In the genomic region with DNA sequence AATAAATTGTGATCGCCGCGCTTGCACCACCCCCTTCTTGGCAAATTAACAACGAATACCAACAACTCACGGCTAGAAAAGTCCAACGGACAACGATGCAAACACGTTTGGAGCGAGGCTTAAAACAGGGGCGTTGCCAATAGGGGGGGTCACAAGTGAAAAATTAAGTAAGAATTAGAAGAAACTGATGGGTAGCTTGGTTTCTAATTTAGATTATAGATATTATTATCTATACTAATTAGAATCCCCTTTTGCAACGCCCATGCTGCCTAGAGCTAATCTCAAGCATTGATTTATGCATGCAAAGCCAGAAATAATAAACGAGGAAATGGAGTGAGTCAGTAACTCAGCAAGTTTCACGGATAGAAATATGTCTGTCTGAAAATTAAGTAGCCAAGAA, we compare ENCODE assay signal across 3 fruit fly cellular contexts.
A peak's percentile ranks its signal among the peaks of the same experiment; 100 is the strongest.
TF ChIP-seq lines count a peak whose summit lies in the region.

No protein-coding gene starts in this region.

TF ChIP-seq in whole organism, adult, 20 proteins besides CTCF, POLR2A, EP300 and RAD21 (continued from another document):
- TF ChIP-seq ovo (GFP tag; optimal IDR thresholded peaks at IDR 0.05; lab: Kevin White, UChicago): peak; percentile 4
- peak; percentile 4 for TF ChIP-seq Clk (GFP tag; optimal IDR thresholded peaks at IDR 0.05; lab: Kevin White, UChicago)
- peak; percentile 18 for TF ChIP-seq Mnt (GFP tag; optimal IDR thresholded peaks at IDR 0.05; lab: Kevin White, UChicago)

TF ChIP-seq in whole organism, embryonic, 481 proteins besides CTCF, POLR2A, EP300 and RAD21 (continued from another document and continues in another):
- no peak for TF ChIP-seq Bdp1 (GFP tag; optimal IDR thresholded peaks at IDR 0.05; lab: Kevin White, UChicago)
- no peak for TF ChIP-seq crp (GFP tag; optimal IDR thresholded peaks at IDR 0.05; lab: Kevin White, UChicago)
- peak; percentile 83 for TF ChIP-seq CG7372 (GFP tag; IDR thresholded peaks at IDR 0.05; lab: Robert Waterston, UW)
- TF ChIP-seq NFAT (GFP tag; IDR thresholded peaks at IDR 0.05; lab: Robert Waterston, UW): peak; percentile 88; the same call in 1 of the 2 replicates
- no peak for TF ChIP-seq toy (GFP tag; IDR thresholded peaks at IDR 0.05; lab: Robert Waterston, UW)
- peak; percentile 48; the same call in 1 of the 3 replicates for TF ChIP-seq z (GFP tag; IDR thresholded peaks at IDR 0.05; lab: Robert Waterston, UW)
- peak; percentile 66; the same call in 1 of the 3 replicates for TF ChIP-seq ase (GFP tag; IDR thresholded peaks at IDR 0.05; lab: Robert Waterston, UW)
- peak; percentile 70 for TF ChIP-seq CG11085 (GFP tag; IDR thresholded peaks at IDR 0.05; lab: Robert Waterston, UW)
- TF ChIP-seq Eip74EF (GFP tag; optimal IDR thresholded peaks at IDR 0.05; lab: Kevin White, UChicago): peak in 1 of 2 experiments; percentile 53
- peak; percentile 34 for TF ChIP-seq CG1529 (GFP tag; optimal IDR thresholded peaks at IDR 0.05; lab: Kevin White, UChicago)
- peak; percentile 60 for TF ChIP-seq CG10209 (GFP tag; optimal IDR thresholded peaks at IDR 0.05; lab: Kevin White, UChicago)
- no peak for TF ChIP-seq CG18764 (GFP tag; optimal IDR thresholded peaks at IDR 0.05; lab: Kevin White, UChicago)
- TF ChIP-seq CG17912 (GFP tag; optimal IDR thresholded peaks at IDR 0.05; lab: Kevin White, UChicago): no peak
- peak; percentile 9 for TF ChIP-seq CrebB (tag; optimal IDR thresholded peaks at IDR 0.05; lab: Kevin White, UChicago)
- peak; percentile 66 for TF ChIP-seq az2 (GFP tag; optimal IDR thresholded peaks at IDR 0.05; lab: Kevin White, UChicago)
- no peak for TF ChIP-seq CG3995 (GFP tag; optimal IDR thresholded peaks at IDR 0.05; lab: Kevin White, UChicago)
- no peak for TF ChIP-seq tx (GFP tag; optimal IDR thresholded peaks at IDR 0.05; lab: Kevin White, UChicago)
- no peak for TF ChIP-seq CG2202 (tag; optimal IDR thresholded peaks at IDR 0.05; lab: Kevin White, UChicago)
- TF ChIP-seq dan (GFP tag; IDR thresholded peaks at IDR 0.05; lab: Robert Waterston, UW): no peak
- peak; percentile 77 for TF ChIP-seq CoRest (tag; optimal IDR thresholded peaks at IDR 0.05; lab: Kevin White, UChicago)
- TF ChIP-seq dmrt99B (tag; optimal IDR thresholded peaks at IDR 0.05; lab: Kevin White, UChicago): peak; percentile 78
- no peak for TF ChIP-seq Kr (GFP tag; optimal IDR thresholded peaks at IDR 0.05; lab: Kevin White, UChicago)
- TF ChIP-seq CG18476 (GFP tag; optimal IDR thresholded peaks at IDR 0.05; lab: Kevin White, UChicago): peak; percentile 49
- 0 out of 2 replicates have a peak, but pooled peaks have one; percentile 45 for TF ChIP-seq sim (GFP tag; IDR thresholded peaks at IDR 0.05; lab: Robert Waterston, UW)
- TF ChIP-seq Dad (GFP tag; optimal IDR thresholded peaks at IDR 0.05; lab: Kevin White, UChicago): peak; percentile 55
- peak; percentile 49 for TF ChIP-seq CG8388 (GFP tag; optimal IDR thresholded peaks at IDR 0.05; lab: Kevin White, UChicago)
- peak; percentile 75 for TF ChIP-seq HHEX (GFP tag; optimal IDR thresholded peaks at IDR 0.05; lab: Kevin White, UChicago)
- TF ChIP-seq oc (tag; optimal IDR thresholded peaks at IDR 0.05; lab: Kevin White, UChicago): peak; percentile 96
- TF ChIP-seq cato (GFP tag; optimal IDR thresholded peaks at IDR 0.05; lab: Kevin White, UChicago; ENCODE audit: borderline replicate concordance): peak; percentile 31
- peak; percentile 84 for TF ChIP-seq Taf1 (GFP tag; IDR thresholded peaks at IDR 0.05; lab: Robert Waterston, UW)
- peak; percentile 20 for TF ChIP-seq CG5180 (GFP tag; optimal IDR thresholded peaks at IDR 0.05; lab: Kevin White, UChicago)
- peak; percentile 57 for TF ChIP-seq CG10274 (GFP tag; optimal IDR thresholded peaks at IDR 0.05; lab: Kevin White, UChicago)
- no peak for TF ChIP-seq CG30020 (tag; optimal IDR thresholded peaks at IDR 0.05; lab: Kevin White, UChicago)
- peak; percentile 13 for TF ChIP-seq Ets97D (GFP tag; optimal IDR thresholded peaks at IDR 0.05; lab: Kevin White, UChicago)
- peak; percentile 64 for TF ChIP-seq CG12219 (GFP tag; optimal IDR thresholded peaks at IDR 0.05; lab: Kevin White, UChicago)
- peak; percentile 34 for TF ChIP-seq Side (GFP tag; optimal IDR thresholded peaks at IDR 0.05; lab: Kevin White, UChicago)
- TF ChIP-seq MESR4 (GFP tag; optimal IDR thresholded peaks at IDR 0.05; lab: Kevin White, UChicago): no peak
- peak; percentile 84 for TF ChIP-seq Ptx1 (GFP tag; IDR thresholded peaks at IDR 0.05; lab: Robert Waterston, UW)
- TF ChIP-seq Hr78 (GFP tag; optimal IDR thresholded peaks at IDR 0.05; lab: Kevin White, UChicago): no peak
- peak; percentile 18 for TF ChIP-seq tup (GFP tag; optimal IDR thresholded peaks at IDR 0.05; lab: Kevin White, UChicago)
- TF ChIP-seq dysf (GFP tag; IDR thresholded peaks at IDR 0.05; lab: Robert Waterston, UW): peak; percentile 90; the same call in 2 of the 3 replicates
- TF ChIP-seq Ets65A (GFP tag; lab: Kevin White, UChicago): peak; percentile 34
- peak; percentile 71 for TF ChIP-seq CG12659 (GFP tag; optimal IDR thresholded peaks at IDR 0.05; lab: Kevin White, UChicago)
- peak; percentile 92 for TF ChIP-seq slbo (GFP tag; IDR thresholded peaks at IDR 0.05; lab: Robert Waterston, UW)
- peak; percentile 77 for TF ChIP-seq CG2199 (GFP tag; IDR thresholded peaks at IDR 0.05; lab: Robert Waterston, UW)
- no peak for TF ChIP-seq wek (GFP tag; optimal IDR thresholded peaks at IDR 0.05; lab: Kevin White, UChicago)
- TF ChIP-seq Doc3 (GFP tag; IDR thresholded peaks at IDR 0.05; lab: Robert Waterston, UW; ENCODE audit: partially characterized antibody): no peak
- TF ChIP-seq CG32532 (GFP tag; IDR thresholded peaks at IDR 0.05; lab: Robert Waterston, UW): peak; percentile 91
- TF ChIP-seq YL-1 (GFP tag; optimal IDR thresholded peaks at IDR 0.05; lab: Kevin White, UChicago): no peak
- peak; percentile 74; the same call in 1 of the 2 replicates for TF ChIP-seq CG9215 (GFP tag; IDR thresholded peaks at IDR 0.05; lab: Robert Waterston, UW)
- TF ChIP-seq ash1 (GFP tag; optimal IDR thresholded peaks at IDR 0.05; lab: Kevin White, UChicago): no peak
- peak; percentile 79 for TF ChIP-seq caup (GFP tag; optimal IDR thresholded peaks at IDR 0.05; lab: Kevin White, UChicago; ENCODE audit: severe bottlenecking)
- no peak for TF ChIP-seq pfk (GFP tag; optimal IDR thresholded peaks at IDR 0.05; lab: Kevin White, UChicago)
- no peak for TF ChIP-seq CG42726 (GFP tag; IDR thresholded peaks at IDR 0.05; lab: Robert Waterston, UW; ENCODE audit: partially characterized antibody)
- peak; percentile 69; the same call in 1 of the 2 replicates for TF ChIP-seq CG14667 (GFP tag; IDR thresholded peaks at IDR 0.05; lab: Robert Waterston, UW)
- peak; percentile 85 for TF ChIP-seq CG34422 (GFP tag; IDR thresholded peaks at IDR 0.05; lab: Robert Waterston, UW)
- no peak for TF ChIP-seq btn (GFP tag; optimal IDR thresholded peaks at IDR 0.05; lab: Kevin White, UChicago)
- TF ChIP-seq NfI (GFP tag; optimal IDR thresholded peaks at IDR 0.05; lab: Kevin White, UChicago): peak; percentile 78
- peak; percentile 70 for TF ChIP-seq CG31441 (GFP tag; IDR thresholded peaks at IDR 0.05; lab: Robert Waterston, UW)
- peak; percentile 4 for TF ChIP-seq CG4617 (GFP tag; optimal IDR thresholded peaks at IDR 0.05; lab: Kevin White, UChicago; ENCODE audit: borderline replicate concordance)
- peak; percentile 88 for TF ChIP-seq Aef1 (GFP tag; IDR thresholded peaks at IDR 0.05; lab: Robert Waterston, UW)

TF ChIP-seq in whole organism, prepupa, 60 proteins besides CTCF, POLR2A, EP300 and RAD21 (continued from another document):
- TF ChIP-seq CG7368 (GFP tag; optimal IDR thresholded peaks at IDR 0.05; lab: Kevin White, UChicago): peak; percentile 21
- no peak for TF ChIP-seq dsx (GFP tag; optimal IDR thresholded peaks at IDR 0.05; lab: Kevin White, UChicago; ENCODE audit: poor library complexity, severe bottlenecking)
- TF ChIP-seq spab (GFP tag; optimal IDR thresholded peaks at IDR 0.05; lab: Kevin White, UChicago): no peak
- TF ChIP-seq CG10669 (GFP tag; optimal IDR thresholded peaks at IDR 0.05; lab: Kevin White, UChicago): peak; percentile 36
- no peak for TF ChIP-seq CG31627 (GFP tag; optimal IDR thresholded peaks at IDR 0.05; lab: Kevin White, UChicago)
- no peak for TF ChIP-seq cyc (GFP tag; optimal IDR thresholded peaks at IDR 0.05; lab: Kevin White, UChicago)
- no peak for TF ChIP-seq fd59A (GFP tag; optimal IDR thresholded peaks at IDR 0.05; lab: Kevin White, UChicago)
- peak; percentile 24 for TF ChIP-seq Eip75B (GFP tag; optimal IDR thresholded peaks at IDR 0.05; lab: Kevin White, UChicago)
- peak; percentile 76 for TF ChIP-seq Hr4 (GFP tag; optimal IDR thresholded peaks at IDR 0.05; lab: Kevin White, UChicago)
- TF ChIP-seq eg (GFP tag; IDR thresholded peaks at IDR 0.05; lab: Robert Waterston, UW): peak; percentile 96
- no peak for TF ChIP-seq fd85E (GFP tag; optimal IDR thresholded peaks at IDR 0.05; lab: Kevin White, UChicago)
- TF ChIP-seq CG34406 (GFP tag; optimal IDR thresholded peaks at IDR 0.05; lab: Kevin White, UChicago): no peak
- no peak for TF ChIP-seq Sox102F (GFP tag; optimal IDR thresholded peaks at IDR 0.05; lab: Kevin White, UChicago)
- TF ChIP-seq CG15336 (GFP tag; IDR thresholded peaks at IDR 0.05; lab: Robert Waterston, UW): peak; percentile 92
- no peak for TF ChIP-seq vri (GFP tag; optimal IDR thresholded peaks at IDR 0.05; lab: Kevin White, UChicago)
- TF ChIP-seq Eip93F (GFP tag; optimal IDR thresholded peaks at IDR 0.05; lab: Kevin White, UChicago): no peak
- peak; percentile 80 for TF ChIP-seq CG4318 (GFP tag; optimal IDR thresholded peaks at IDR 0.05; lab: Kevin White, UChicago)
- TF ChIP-seq acj6 (GFP tag; optimal IDR thresholded peaks at IDR 0.05; lab: Kevin White, UChicago): peak; percentile 57
- TF ChIP-seq topi (GFP tag; optimal IDR thresholded peaks at IDR 0.05; lab: Kevin White, UChicago): no peak
- no peak for TF ChIP-seq CG9139 (GFP tag; optimal IDR thresholded peaks at IDR 0.05; lab: Kevin White, UChicago)
- peak; percentile 88 for TF ChIP-seq CG32006 (GFP tag; optimal IDR thresholded peaks at IDR 0.05; lab: Kevin White, UChicago)
- TF ChIP-seq svp (GFP tag; lab: Kevin White, UChicago): no peak
- TF ChIP-seq CG16779 (tag; optimal IDR thresholded peaks at IDR 0.05; lab: Kevin White, UChicago): peak; percentile 41
- TF ChIP-seq net (GFP tag; optimal IDR thresholded peaks at IDR 0.05; lab: Kevin White, UChicago): peak; percentile 71
- peak; percentile 3 for TF ChIP-seq fkh (GFP tag; optimal IDR thresholded peaks at IDR 0.05; lab: Kevin White, UChicago)
- no peak for TF ChIP-seq Hr38 (GFP tag; optimal IDR thresholded peaks at IDR 0.05; lab: Kevin White, UChicago)
- TF ChIP-seq CG10631 (GFP tag; optimal IDR thresholded peaks at IDR 0.05; lab: Kevin White, UChicago): peak; percentile 59
- TF ChIP-seq Eip78C (GFP tag; lab: Kevin White, UChicago): peak; percentile 74
- TF ChIP-seq CG6808 (GFP tag; optimal IDR thresholded peaks at IDR 0.05; lab: Kevin White, UChicago): no peak
- no peak for TF ChIP-seq CG1621 (tag; optimal IDR thresholded peaks at IDR 0.05; lab: Kevin White, UChicago)
- no peak for TF ChIP-seq CG11902 (GFP tag; optimal IDR thresholded peaks at IDR 0.05; lab: Kevin White, UChicago)
- peak; percentile 60 for TF ChIP-seq CG3919 (GFP tag; optimal IDR thresholded peaks at IDR 0.05; lab: Kevin White, UChicago)
- peak; percentile 80 for TF ChIP-seq Lpt (GFP tag; optimal IDR thresholded peaks at IDR 0.05; lab: Kevin White, UChicago)
- peak; percentile 74 for TF ChIP-seq achi (GFP tag; optimal IDR thresholded peaks at IDR 0.05; lab: Kevin White, UChicago)
